Fruit fly (Drosophila melanogaster): Measurements from ENCODE around the gene CASK.

DNA sequence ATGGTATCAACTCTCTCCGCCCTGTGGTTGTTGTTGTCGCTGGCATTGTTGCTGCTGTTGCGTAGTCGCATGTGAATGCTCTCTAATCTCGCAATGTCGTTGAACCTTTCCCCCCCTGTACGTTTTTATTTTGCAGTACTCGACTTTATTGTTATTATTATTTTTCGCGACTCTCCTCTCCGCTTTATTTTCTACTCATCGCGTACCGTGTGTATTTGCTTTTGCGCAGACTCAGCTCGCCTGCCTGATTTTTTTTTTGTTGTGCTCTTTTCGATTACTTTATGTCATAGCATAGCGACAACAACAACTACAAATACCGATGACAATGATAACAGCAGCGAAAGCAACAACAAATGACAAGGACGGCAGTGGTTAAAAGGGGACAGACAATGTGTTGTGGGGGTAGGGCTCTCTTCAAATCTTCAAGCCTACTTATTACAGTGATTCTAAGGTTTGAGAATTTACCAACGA is 7.0 kb upstream of the CASK start:
- TF ChIP-seq Hr38 (GFP tag; optimal IDR thresholded peaks at IDR 0.05) (no peak), Eip78C (GFP tag) (peak; percentile 83), Ets21C (GFP tag; optimal IDR thresholded peaks at IDR 0.05) (no peak), CG6854 (GFP tag; optimal IDR thresholded peaks at IDR 0.05) (peak; percentile 26), CG10631 (GFP tag; optimal IDR thresholded peaks at IDR 0.05) (peak; percentile 2), Blimp-1 (GFP tag; optimal IDR thresholded peaks at IDR 0.05) (no peak), achi (GFP tag; optimal IDR thresholded peaks at IDR 0.05) (peak; percentile 25), fd59A (GFP tag; optimal IDR thresholded peaks at IDR 0.05) (peak; percentile 36)

Data from whole organism, prepupa.